ENCODE assay signal across 1 fruit fly cellular context in the genomic region with DNA sequence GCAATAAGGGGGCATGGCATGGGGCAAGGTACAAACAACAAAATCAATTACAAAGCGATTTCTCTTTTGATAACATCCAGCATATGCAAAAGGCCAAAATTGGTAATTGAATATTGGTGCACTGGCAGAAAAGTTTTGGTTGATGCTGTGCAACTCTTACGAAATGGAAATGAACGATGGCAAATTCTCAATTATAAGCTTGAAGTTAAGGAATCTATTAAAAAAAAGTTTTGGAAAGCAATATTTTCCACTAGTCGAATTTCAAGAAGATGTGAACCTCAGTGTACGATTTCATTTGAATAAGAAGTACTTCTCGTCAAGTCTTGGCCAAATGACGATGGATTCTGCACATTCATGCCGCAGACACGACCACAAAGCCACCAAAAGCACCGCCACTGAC.
TF ChIP-seq lines count a peak whose summit lies in the region.

No protein-coding gene starts in this region.

TF ChIP-seq in whole organism, embryonic, 481 proteins besides CTCF, POLR2A, EP300 and RAD21 (continued from another document):
- peak; percentile 18 for TF ChIP-seq Antp (GFP tag; optimal IDR thresholded peaks at IDR 0.05; lab: Kevin White, UChicago)
- peak; percentile 2 for TF ChIP-seq PHDP (tag; optimal IDR thresholded peaks at IDR 0.05; lab: Kevin White, UChicago)
- TF ChIP-seq Ada2b (GFP tag; IDR thresholded peaks at IDR 0.05; lab: Robert Waterston, UW) = peak; percentile 37; the same call in 1 of the 2 replicates
- peak; percentile 29 for TF ChIP-seq phol (tag; optimal IDR thresholded peaks at IDR 0.05; lab: Kevin White, UChicago)
- TF ChIP-seq hkb (optimal IDR thresholded peaks at IDR 0.05; lab: Kevin White, UChicago) = no peak
- peak; percentile 48; the same call in 1 of the 2 replicates for TF ChIP-seq hkb (GFP tag; IDR thresholded peaks at IDR 0.05; lab: Robert Waterston, UW)
- TF ChIP-seq tio (GFP tag; optimal IDR thresholded peaks at IDR 0.05; lab: Kevin White, UChicago) = peak; percentile 23
- TF ChIP-seq CG6689 (GFP tag; IDR thresholded peaks at IDR 0.05; lab: Robert Waterston, UW) = peak; percentile 53
- no peak for TF ChIP-seq CG12769 (tag; optimal IDR thresholded peaks at IDR 0.05; lab: Kevin White, UChicago)
- TF ChIP-seq cas (GFP tag; IDR thresholded peaks at IDR 0.05; lab: Robert Waterston, UW) = no peak
- TF ChIP-seq ssp (GFP tag; IDR thresholded peaks at IDR 0.05; lab: Robert Waterston, UW) = 0 out of 2 replicates have a peak, but pooled peaks have one; percentile 27
- no peak for TF ChIP-seq p53 (GFP tag; optimal IDR thresholded peaks at IDR 0.05; lab: Kevin White, UChicago)
- peak; percentile 27 for TF ChIP-seq CG9727 (GFP tag; optimal IDR thresholded peaks at IDR 0.05; lab: Kevin White, UChicago)
- TF ChIP-seq CG6683 (GFP tag; optimal IDR thresholded peaks at IDR 0.05; lab: Kevin White, UChicago) = no peak
- no peak for TF ChIP-seq Hmx (GFP tag; optimal IDR thresholded peaks at IDR 0.05; lab: Kevin White, UChicago)
- TF ChIP-seq CG1647 (GFP tag; optimal IDR thresholded peaks at IDR 0.05; lab: Kevin White, UChicago) = no peak
- peak; percentile 91 for TF ChIP-seq Ets65A (GFP tag; lab: Kevin White, UChicago)
